Worm (Caenorhabditis elegans) whole organism, L3 larva: ENCODE results near the gene spp-13.

Experiments
- aly-2 ChIP-seq: fragments of 150-350 bp; optimal IDR thresholded peaks from 2 replicates; lab custom pipeline; 2014; ENCODE audit warnings: missing biosample characterization, missing genetic modification characterization
- ama-1 ChIP-seq: fragments of 150-350 bp; optimal IDR thresholded peaks from 2 replicates; lab custom pipeline; 2018
- ceh-82 ChIP-seq: fragments of 150-350 bp; optimal IDR thresholded peaks from 2 replicates; lab custom pipeline; 2014; ENCODE audit warnings: missing biosample characterization, missing genetic modification characterization
- daf-12 ChIP-seq: fragments of 150-350 bp; optimal IDR thresholded peaks from 2 replicates; lab custom pipeline; 2014; ENCODE audit warnings: missing biosample characterization, missing genetic modification reagents, missing genetic modification characterization
- egl-5 ChIP-seq: fragments of 150-350 bp; optimal IDR thresholded peaks from 2 replicates; lab custom pipeline; 2017; ENCODE audit warnings: missing biosample characterization, missing genetic modification reagents, missing genetic modification characterization, inconsistent platforms
- elt-1 ChIP-seq: fragments of 150-350 bp; optimal IDR thresholded peaks from 2 replicates; lab custom pipeline; 2014; ENCODE audit warnings: missing biosample characterization, missing genetic modification characterization
- elt-2 ChIP-seq: sonication (generic microtip); optimal IDR thresholded peaks from 2 replicates; lab custom pipeline; 2016; ENCODE audit warnings: missing genetic modification reagents, mild to moderate bottlenecking, missing genetic modification characterization, missing compliant biosample characterization
- elt-3 ChIP-seq, 3 experiments: fragments of 150-350 bp in 1 of 3; sonication (generic microtip) in 2 of 3; optimal IDR thresholded peaks; 2 replicates in 2 of 3; 4 replicates in 1 of 3; lab custom pipeline; 2014 to 2017; ENCODE audit warnings: missing biosample characterization in 3 of 3, missing genetic modification characterization in 3 of 3
- eor-1 ChIP-seq, 2 experiments: fragments of 150-350 bp; optimal IDR thresholded peaks; 2 replicates each; lab custom pipeline; 2014 to 2018; ENCODE audit warnings: missing biosample characterization in 2 of 2, missing genetic modification characterization in 2 of 2
- fkh-10 ChIP-seq: sonication (generic microtip); optimal IDR thresholded peaks from 2 replicates; lab custom pipeline; 2017; ENCODE audit warnings: missing biosample characterization, missing genetic modification reagents, missing genetic modification characterization
- fos-1 ChIP-seq: fragments of 150-350 bp; optimal IDR thresholded peaks from 2 replicates; lab custom pipeline; 2014; ENCODE audit warnings: missing biosample characterization, missing genetic modification characterization
- hmg-11 ChIP-seq: sonication (generic microtip); optimal IDR thresholded peaks from 2 replicates; lab custom pipeline; 2016; ENCODE audit warnings: missing genetic modification characterization, missing compliant biosample characterization
- lin-15B ChIP-seq: fragments of 150-350 bp; optimal IDR thresholded peaks from 2 replicates; lab custom pipeline; 2014; ENCODE audit warnings: missing biosample characterization, missing genetic modification characterization
- lin-39 ChIP-seq: fragments of 150-350 bp; optimal IDR thresholded peaks from 2 replicates; lab custom pipeline; 2018; ENCODE audit warnings: missing biosample characterization, missing genetic modification reagents, missing genetic modification characterization
- lsy-12 ChIP-seq: sonication (generic microtip); optimal IDR thresholded peaks from 2 replicates; lab custom pipeline; 2016; ENCODE audit warnings: mild to moderate bottlenecking, missing genetic modification characterization, missing compliant biosample characterization
- mdl-1 ChIP-seq: fragments of 150-350 bp; optimal IDR thresholded peaks from 2 replicates; lab custom pipeline; 2014; ENCODE audit warnings: missing biosample characterization, missing genetic modification characterization
- nfya-1 ChIP-seq: sonication (generic microtip); optimal IDR thresholded peaks from 2 replicates; lab custom pipeline; 2017; ENCODE audit warnings: missing genetic modification characterization, mild to moderate bottlenecking, missing compliant biosample characterization, antibody characterized with exemption, moderate library complexity; ENCODE audit not compliant: insufficient read depth
- nhr-11 ChIP-seq: fragments of 150-350 bp; optimal IDR thresholded peaks from 2 replicates; lab custom pipeline; 2014; ENCODE audit warnings: missing biosample characterization, missing genetic modification characterization
- nhr-12 ChIP-seq: fragments of 150-350 bp; optimal IDR thresholded peaks from 2 replicates; lab custom pipeline; 2014; ENCODE audit warnings: missing biosample characterization, missing genetic modification characterization
- nhr-23 ChIP-seq: fragments of 150-350 bp; optimal IDR thresholded peaks from 2 replicates; lab custom pipeline; 2014; ENCODE audit warnings: missing biosample characterization, missing genetic modification reagents, missing genetic modification characterization
- nhr-237 ChIP-seq: fragments of 150-350 bp; optimal IDR thresholded peaks from 2 replicates; lab custom pipeline; 2014; ENCODE audit warnings: missing biosample characterization, missing genetic modification characterization
- nhr-25 ChIP-seq: sonication (generic microtip); optimal IDR thresholded peaks from 2 replicates; lab custom pipeline; 2017; ENCODE audit warnings: missing biosample characterization, missing genetic modification characterization
- nhr-28 ChIP-seq: fragments of 150-350 bp; optimal IDR thresholded peaks from 2 replicates; lab custom pipeline; 2014; ENCODE audit warnings: missing biosample characterization, missing genetic modification characterization
- nhr-67 ChIP-seq: fragments of 150-350 bp; optimal IDR thresholded peaks from 2 replicates; lab custom pipeline; 2014; ENCODE audit warnings: missing biosample characterization, missing genetic modification characterization
- nhr-76 ChIP-seq: fragments of 150-350 bp; sonication (generic microtip); optimal IDR thresholded peaks from 5 replicates; lab custom pipeline; 2014; ENCODE audit warnings: missing biosample characterization, missing genetic modification characterization
- pha-4 ChIP-seq: fragments of 150-350 bp; optimal IDR thresholded peaks from 2 replicates; lab custom pipeline; 2014; ENCODE audit warnings: missing biosample characterization, missing genetic modification reagents, missing genetic modification characterization
- pqm-1 ChIP-seq: fragments of 150-350 bp; optimal IDR thresholded peaks from 2 replicates; lab custom pipeline; 2017; ENCODE audit warnings: missing biosample characterization, missing genetic modification characterization, inconsistent platforms
- sea-2 ChIP-seq: fragments of 150-350 bp; sonication (generic microtip); optimal IDR thresholded peaks from 4 replicates; lab custom pipeline; 2014; ENCODE audit warnings: missing biosample characterization, missing genetic modification reagents, missing genetic modification characterization
- skn-1 ChIP-seq: fragments of 150-350 bp; optimal IDR thresholded peaks from 2 replicates; lab custom pipeline; 2014; ENCODE audit warnings: missing biosample characterization, missing genetic modification characterization
- unc-39 ChIP-seq: sonication (generic microtip); optimal IDR thresholded peaks from 4 replicates; lab custom pipeline; 2017; ENCODE audit warnings: missing biosample characterization, missing genetic modification characterization
- unc-62 ChIP-seq: fragments of 150-350 bp; sonication (generic microtip); optimal IDR thresholded peaks from 4 replicates; lab custom pipeline; 2014; ENCODE audit warnings: missing biosample characterization, missing genetic modification reagents, missing genetic modification characterization
- zag-1 ChIP-seq: fragments of 150-350 bp; optimal IDR thresholded peaks from 2 replicates; lab custom pipeline; 2014; ENCODE audit warnings: missing biosample characterization, missing genetic modification characterization

spp-13 gene

DNA sequence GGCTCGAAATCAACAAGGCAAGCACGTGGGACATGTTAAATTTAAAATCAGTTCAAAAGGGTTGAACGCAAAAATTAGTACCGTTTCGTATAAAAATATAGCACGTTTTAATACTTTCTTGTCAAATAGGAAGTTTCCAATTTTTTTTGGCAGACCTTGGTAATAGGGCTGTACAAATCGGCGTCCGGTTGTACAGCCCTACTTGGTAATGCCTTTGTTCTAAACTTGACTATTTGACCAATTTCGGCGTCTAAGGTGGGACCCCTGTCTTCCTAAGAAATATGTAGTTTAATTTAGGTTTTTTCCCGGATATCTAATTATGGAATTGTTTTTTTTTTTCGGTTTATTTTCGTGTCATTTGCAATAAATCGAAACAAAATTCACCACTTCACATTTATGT lies 11.2 kb upstream of the spp-13 start:
- TF ChIP-seq nhr-76 (tag; lab: Kevin White, UChicago) (no peak), lin-15B (tag; lab: Kevin White, UChicago) (no peak), elt-1 (no peak), unc-62 (GFP tag; lab: Kevin White, UChicago) (no peak), sea-2 (GFP tag; lab: Kevin White, UChicago) (no peak), aly-2 (no peak), skn-1 (tag; lab: Kevin White, UChicago) (no peak), nhr-11 (tag; lab: Kevin White, UChicago) (no peak), hmg-11 (no peak)

DNA sequence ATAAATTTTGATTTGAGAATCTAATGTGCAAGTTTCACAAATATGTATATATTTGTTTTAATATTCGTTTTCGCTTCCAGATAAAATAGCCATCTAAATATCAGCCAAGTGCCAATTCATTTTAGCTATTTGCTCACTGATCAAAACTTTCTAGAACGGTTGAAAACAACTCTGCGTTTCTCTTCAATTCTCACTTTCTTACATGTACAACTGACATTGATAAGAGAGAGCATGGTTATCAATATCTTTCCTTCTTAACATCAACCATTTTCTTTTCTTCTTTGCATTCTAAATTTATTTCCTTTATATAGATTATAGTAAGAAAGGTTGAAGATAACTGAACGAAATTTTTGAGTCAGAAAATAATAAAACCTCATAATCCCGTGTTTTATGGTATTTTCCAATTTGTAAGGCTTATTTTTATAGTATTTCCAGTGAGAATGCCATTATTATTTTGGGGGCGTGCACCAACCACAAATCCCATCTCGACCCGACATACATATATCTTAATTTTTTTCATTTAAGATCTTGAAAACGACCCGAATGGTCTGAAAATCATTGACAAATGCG lies 10.1 kb upstream of the spp-13 start, which contains the start of gene F08F1.3:
TSS of gene F08F1.3 (plus strand) at position 520 of the 570 bp plus-strand sequence.
- TF ChIP-seq lin-15B (tag; lab: Kevin White, UChicago) = no peak
- no peak for TF ChIP-seq elt-3 (tag; optimal IDR thresholded peaks at IDR 0.05; lab: Kevin White, UChicago)
- peak; percentile 23 for TF ChIP-seq pqm-1 (tag; lab: Kevin White, UChicago)
- no peak for TF ChIP-seq egl-5 (tag; lab: Kevin White, UChicago)
- no peak for TF ChIP-seq nhr-23 (tag; lab: Kevin White, UChicago)
- peak; percentile 74 for TF ChIP-seq elt-2 (tag; lab: Kevin White, UChicago)
- TF ChIP-seq pha-4 (tag; lab: Kevin White, UChicago) = peak; percentile 42
- no peak for TF ChIP-seq lin-39 (tag; lab: Kevin White, UChicago)
- TF ChIP-seq hmg-11 = no peak
- no peak for TF ChIP-seq fkh-10
- no peak for TF ChIP-seq nfya-1 (tag; lab: Kevin White, UChicago)
- no peak for TF ChIP-seq nhr-11 (tag; lab: Kevin White, UChicago)
- TF ChIP-seq nhr-237 (tag; lab: Kevin White, UChicago) = no peak
- no peak for TF ChIP-seq ama-1
- TF ChIP-seq elt-1 = no peak
- no peak for TF ChIP-seq eor-1 (tag; optimal IDR thresholded peaks at IDR 0.05; lab: Kevin White, UChicago)
- no peak for TF ChIP-seq nhr-12 (tag; lab: Kevin White, UChicago)
- TF ChIP-seq, all 47 proteins: peak for 3

DNA sequence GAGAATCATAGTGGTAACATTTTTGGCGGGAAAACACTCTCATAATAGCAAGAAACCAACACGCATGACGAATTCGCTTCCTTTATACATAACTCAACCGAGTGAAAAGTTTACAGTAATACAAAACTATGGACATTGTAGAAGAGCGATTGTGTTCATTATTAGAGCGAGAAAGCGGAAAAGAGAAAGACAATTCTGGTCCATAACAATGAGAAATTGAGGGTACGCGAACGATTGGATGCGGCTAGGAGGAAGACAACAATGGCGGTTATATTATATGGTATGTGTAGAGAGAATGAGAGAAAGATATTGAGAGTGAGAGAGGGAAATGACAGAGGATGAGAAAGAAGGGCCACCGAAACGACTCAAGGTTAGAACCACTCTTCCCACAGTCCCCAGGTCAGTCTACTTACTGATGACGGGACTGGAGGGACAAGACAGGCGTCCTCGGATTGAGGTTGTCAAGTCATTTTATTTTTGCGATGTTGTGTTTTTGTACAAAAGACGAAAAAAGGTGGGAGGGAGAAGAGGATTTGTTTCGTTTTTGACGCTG lies 7.9 kb upstream of the spp-13 start:
- TF ChIP-seq eor-1 (tag; optimal IDR thresholded peaks at IDR 0.05; lab: Kevin White, UChicago) = no peak
- peak; percentile 51 for TF ChIP-seq nhr-25 (tag; lab: Kevin White, UChicago)

DNA sequence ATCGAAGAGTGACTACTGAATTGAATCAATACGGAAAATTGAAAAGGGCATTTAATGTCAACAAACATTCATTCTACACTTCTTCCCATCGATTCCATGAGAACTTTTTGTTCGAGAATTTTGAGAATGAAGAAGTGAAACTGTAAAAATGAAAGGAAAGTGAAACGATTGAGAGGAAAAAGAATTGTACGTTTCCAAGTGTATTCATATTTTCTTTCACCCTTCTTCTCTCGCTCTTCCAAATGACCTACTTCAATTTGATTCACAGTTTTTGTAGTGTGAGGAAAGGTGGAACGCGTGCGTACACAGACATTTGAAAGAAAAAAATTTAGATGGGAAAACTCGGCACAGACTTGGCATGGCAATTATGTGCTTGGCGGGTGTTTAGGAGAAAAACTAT lies 6.0 kb upstream of the spp-13 start:
- no peak for TF ChIP-seq nhr-12 (tag; lab: Kevin White, UChicago)
- TF ChIP-seq lsy-12 (tag; lab: Kevin White, UChicago) = no peak
- TF ChIP-seq nhr-25 (tag; lab: Kevin White, UChicago) = peak; percentile 4
- no peak for TF ChIP-seq mdl-1 (tag; lab: Kevin White, UChicago)
- no peak for TF ChIP-seq elt-1
- no peak for TF ChIP-seq nhr-28 (tag; lab: Kevin White, UChicago)
- no peak for TF ChIP-seq fos-1 (tag; lab: Kevin White, UChicago)
- TF ChIP-seq nhr-67 (tag; lab: Kevin White, UChicago) = no peak
- no peak for TF ChIP-seq unc-39 (tag; lab: Kevin White, UChicago)
- no peak for TF ChIP-seq zag-1
- no peak for TF ChIP-seq elt-3 (tag; optimal IDR thresholded peaks at IDR 0.05; lab: Kevin White, UChicago)
- peak; percentile 4 for TF ChIP-seq pha-4 (tag; lab: Kevin White, UChicago)
- no peak for TF ChIP-seq daf-12 (tag; lab: Kevin White, UChicago)

DNA sequence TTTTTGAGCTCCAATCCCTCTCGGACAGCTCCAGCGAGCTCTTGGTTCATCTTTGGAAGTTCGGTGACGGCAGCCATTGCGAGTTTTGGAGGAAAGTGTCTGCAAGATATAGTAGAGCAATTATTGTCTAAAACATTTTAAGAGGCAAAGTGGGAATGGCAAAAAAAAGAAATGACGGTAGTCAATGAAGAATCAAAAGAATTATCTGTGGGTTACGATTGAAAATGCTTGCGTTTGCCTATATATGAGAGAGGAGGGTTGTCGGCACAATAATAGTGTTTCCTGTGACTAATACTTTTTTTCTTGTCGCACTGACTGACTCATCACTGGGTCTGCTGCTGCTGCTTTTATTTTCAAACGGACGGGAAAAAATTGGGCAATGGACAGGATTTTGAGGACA lies 5.3 kb upstream of the spp-13 start, which contains the start of gene tth-1:
TSS of gene tth-1 (minus strand) at position 101 of the 400 bp plus-strand sequence.
- no peak for TF ChIP-seq hmg-11
- TF ChIP-seq ceh-82 = no peak
- no peak for TF ChIP-seq fos-1 (tag; lab: Kevin White, UChicago)
